Worm (Caenorhabditis elegans) whole organism, young adult: Measurements from ENCODE around the gene K08A2.2.

Source experiments
- F22D6.2 ChIP-seq: sonication (generic microtip); optimal IDR thresholded peaks from 2 replicates; lab custom pipeline; 2016; ENCODE audit warnings: mild to moderate bottlenecking, missing genetic modification characterization, missing compliant biosample characterization
- F33H1.4 ChIP-seq: fragments of 200-800 bp; sonication (Bioruptor generic); IDR thresholded peaks from 2 replicates; pipeline ENCODE4 v1.3.6; 2022; ENCODE audit warnings: missing genetic modification reagents, missing genetic modification characterization, missing compliant biosample characterization
- F37B4.10 ChIP-seq: fragments of 200-800 bp; sonication (Bioruptor generic); IDR thresholded peaks from 2 replicates; pipeline ENCODE4 v1.3.6; 2022; ENCODE audit warnings: missing genetic modification characterization, missing compliant biosample characterization
- F52B5.7 ChIP-seq: sonication (generic microtip); optimal IDR thresholded peaks from 2 replicates; lab custom pipeline; 2016; ENCODE audit warnings: mild to moderate bottlenecking, missing genetic modification characterization, missing compliant biosample characterization
- F57A8.1 ChIP-seq: fragments of 200-800 bp; sonication (Bioruptor generic); optimal IDR thresholded peaks from 2 replicates; lab custom pipeline; 2018; ENCODE audit warnings: mild to moderate bottlenecking, missing genetic modification characterization, moderate library complexity, missing compliant biosample characterization
- K11D2.4 ChIP-seq: fragments of 200-800 bp; sonication (Bioruptor generic); IDR thresholded peaks from 2 replicates; pipeline ENCODE4 v1.3.6; 2022; ENCODE audit warnings: missing genetic modification reagents, missing genetic modification characterization, missing compliant biosample characterization
- Y53F4B.3 ChIP-seq: fragments of 200-800 bp; sonication (Bioruptor generic); IDR thresholded peaks from 2 replicates; pipeline ENCODE4 v1.3.6; 2022; ENCODE audit warnings: missing genetic modification reagents, missing genetic modification characterization, missing compliant biosample characterization
- Y53G8AR.9 ChIP-seq: fragments of 200-800 bp; sonication (Bioruptor generic); conservative IDR thresholded peaks from 2 replicates; pipeline ENCODE4 v1.3.6; 2022; ENCODE audit warnings: missing genetic modification reagents, missing genetic modification characterization, missing compliant biosample characterization
- Y67H2A.10 ChIP-seq: fragments of 200-800 bp; sonication (Bioruptor generic); conservative IDR thresholded peaks from 2 replicates; pipeline ENCODE4 v1.3.6; 2022; ENCODE audit warnings: missing genetic modification reagents, missing genetic modification characterization, missing compliant biosample characterization
- Y79H2A.3 ChIP-seq: fragments of 200-800 bp; sonication (Bioruptor generic); conservative IDR thresholded peaks from 2 replicates; pipeline ENCODE4 v1.3.6; 2022; ENCODE audit warnings: missing genetic modification reagents, missing genetic modification characterization, missing compliant biosample characterization
- ZK185.1 ChIP-seq: sonication (generic microtip); optimal IDR thresholded peaks from 2 replicates; lab custom pipeline; 2016; ENCODE audit warnings: mild to moderate bottlenecking, missing genetic modification characterization, missing compliant biosample characterization; ENCODE audit not compliant: poor library complexity, severe bottlenecking
- ama-1 ChIP-seq, 3 experiments: fragments of 150-350 bp in 1 of 3; sonication (generic microtip) in 2 of 3; optimal IDR thresholded peaks; 2 replicates each; lab custom pipeline; 2014 to 2018; ENCODE audit warnings: missing biosample characterization in 2 of 3, missing genetic modification characterization in 2 of 3, missing genetic modification reagents in 2 of 3
- aptf-2 ChIP-seq: fragments of 200-800 bp; sonication (Bioruptor generic); conservative IDR thresholded peaks from 2 replicates; pipeline ENCODE4 v1.3.6; 2022; ENCODE audit warnings: missing genetic modification reagents, missing genetic modification characterization, missing compliant biosample characterization
- bed-1 ChIP-seq: fragments of 200-800 bp; sonication (Bioruptor generic); IDR thresholded peaks from 2 replicates; pipeline ENCODE4 v1.3.6; 2022; ENCODE audit warnings: missing genetic modification reagents, missing genetic modification characterization, missing compliant biosample characterization
- bed-2 ChIP-seq: fragments of 200-800 bp; sonication (Bioruptor generic); IDR thresholded peaks from 2 replicates; pipeline ENCODE4 v1.3.6; 2022; ENCODE audit warnings: missing genetic modification reagents, missing genetic modification characterization, missing compliant biosample characterization
- cebp-2 ChIP-seq: fragments of 200-800 bp; sonication (Bioruptor generic); IDR thresholded peaks from 2 replicates; pipeline ENCODE4 v1.3.6; 2022; ENCODE audit warnings: missing genetic modification characterization, missing compliant biosample characterization
- ceh-27 ChIP-seq: fragments of 200-800 bp; sonication (Bioruptor generic); optimal IDR thresholded peaks from 2 replicates; lab custom pipeline; 2018; ENCODE audit warnings: mild to moderate bottlenecking, missing genetic modification characterization, moderate library complexity, missing compliant biosample characterization
- ceh-79 ChIP-seq: sonication (generic microtip); optimal IDR thresholded peaks from 2 replicates; lab custom pipeline; 2017; ENCODE audit warnings: mild to moderate bottlenecking, missing genetic modification characterization, missing compliant biosample characterization
- ceh-91 ChIP-seq: fragments of 200-800 bp; sonication (Bioruptor generic); IDR thresholded peaks from 2 replicates; pipeline ENCODE4 v1.3.6; 2022; ENCODE audit warnings: missing genetic modification reagents, missing genetic modification characterization, missing compliant biosample characterization
- chd-7 ChIP-seq: sonication (generic microtip); optimal IDR thresholded peaks from 2 replicates; lab custom pipeline; 2016; ENCODE audit warnings: mild to moderate bottlenecking, missing genetic modification characterization, moderate library complexity, missing compliant biosample characterization
- egl-18 ChIP-seq: fragments of 200-800 bp; sonication (Bioruptor generic); IDR thresholded peaks from 2 replicates; pipeline ENCODE4 v1.3.6; 2022; ENCODE audit warnings: missing genetic modification reagents, missing genetic modification characterization, missing compliant biosample characterization
- ekl-4 ChIP-seq: fragments of 200-800 bp; sonication (Bioruptor generic); IDR thresholded peaks from 2 replicates; pipeline ENCODE4 v1.3.6; 2022; ENCODE audit warnings: missing genetic modification reagents, missing genetic modification characterization, missing compliant biosample characterization
- gei-17 ChIP-seq: fragments of 200-800 bp; sonication (Bioruptor generic); optimal IDR thresholded peaks from 2 replicates; lab custom pipeline; 2018; ENCODE audit warnings: mild to moderate bottlenecking, missing genetic modification characterization, missing compliant biosample characterization
- hrde-1 ChIP-seq: sonication (generic microtip); optimal IDR thresholded peaks from 2 replicates; lab custom pipeline; 2016; ENCODE audit warnings: missing genetic modification characterization, mild to moderate bottlenecking, missing compliant biosample characterization, moderate library complexity, missing genotype, missing genetic modification reagents, borderline replicate concordance
- hsf-1 ChIP-seq: fragments of 200-800 bp; sonication (Bioruptor generic); IDR thresholded peaks from 2 replicates; pipeline ENCODE4 v1.3.6; 2022; ENCODE audit warnings: missing genetic modification reagents, missing genetic modification characterization, missing compliant biosample characterization
- lag-1 ChIP-seq: fragments of 200-800 bp; sonication (Bioruptor generic); IDR thresholded peaks from 2 replicates; pipeline ENCODE4 v1.3.6; 2022; ENCODE audit warnings: missing genetic modification reagents, missing genetic modification characterization, missing compliant biosample characterization
- lin-54 ChIP-seq: fragments of 200-800 bp; sonication (Bioruptor generic); optimal IDR thresholded peaks from 2 replicates; lab custom pipeline; 2018; ENCODE audit warnings: mild to moderate bottlenecking, missing genetic modification characterization, missing compliant biosample characterization
- lsl-1 ChIP-seq: fragments of 200-800 bp; sonication (Bioruptor generic); optimal IDR thresholded peaks from 2 replicates; lab custom pipeline; 2018; ENCODE audit warnings: mild to moderate bottlenecking, missing genetic modification characterization, moderate library complexity, missing compliant biosample characterization
- madf-6 ChIP-seq: fragments of 200-800 bp; sonication (Bioruptor generic); IDR thresholded peaks from 2 replicates; pipeline ENCODE4 v1.3.6; 2022; ENCODE audit warnings: missing genetic modification reagents, missing genetic modification characterization, missing compliant biosample characterization
- madf-8 ChIP-seq: fragments of 200-800 bp; sonication (Bioruptor generic); conservative IDR thresholded peaks from 2 replicates; pipeline ENCODE4 v1.3.6; 2022; ENCODE audit warnings: missing genetic modification reagents, missing genetic modification characterization, missing compliant biosample characterization
- mcd-1 ChIP-seq: fragments of 200-800 bp; sonication (Bioruptor generic); IDR thresholded peaks from 2 replicates; pipeline ENCODE4 v1.3.6; 2022; ENCODE audit warnings: missing genetic modification reagents, missing genetic modification characterization, missing compliant biosample characterization
- mxl-1 ChIP-seq: sonication (generic microtip); optimal IDR thresholded peaks from 2 replicates; lab custom pipeline; 2016; ENCODE audit warnings: missing genetic modification characterization, missing compliant biosample characterization
- nhr-120 ChIP-seq: fragments of 200-800 bp; sonication (Bioruptor generic); IDR thresholded peaks from 2 replicates; pipeline ENCODE4 v1.3.6; 2022; ENCODE audit warnings: missing genetic modification characterization, missing compliant biosample characterization
- nhr-179 ChIP-seq: sonication (generic microtip); optimal IDR thresholded peaks from 2 replicates; lab custom pipeline; 2016; ENCODE audit warnings: mild to moderate bottlenecking, missing genetic modification characterization, missing compliant biosample characterization
- nhr-80 ChIP-seq: sonication (generic microtip); optimal IDR thresholded peaks from 2 replicates; lab custom pipeline; 2016; ENCODE audit warnings: missing genetic modification characterization, missing compliant biosample characterization
- pha-4 ChIP-seq: fragments of 150-350 bp; sonication (generic microtip); optimal IDR thresholded peaks from 2 replicates; lab custom pipeline; 2014; ENCODE audit warnings: missing biosample characterization, missing genetic modification reagents, missing genetic modification characterization
- sea-2 ChIP-seq: fragments of 200-800 bp; sonication (Bioruptor generic); IDR thresholded peaks from 2 replicates; pipeline ENCODE4 v1.3.6; 2022; ENCODE audit warnings: missing genetic modification characterization, missing compliant biosample characterization
- snpc-3.4 ChIP-seq: sonication (generic microtip); optimal IDR thresholded peaks from 2 replicates; lab custom pipeline; 2017; ENCODE audit warnings: missing genetic modification characterization, mild to moderate bottlenecking, missing compliant biosample characterization, antibody characterized with exemption, moderate library complexity, missing genotype, missing genetic modification reagents
- sptf-2 ChIP-seq: fragments of 200-800 bp; sonication (Bioruptor generic); optimal IDR thresholded peaks from 2 replicates; lab custom pipeline; 2018; ENCODE audit warnings: mild to moderate bottlenecking, missing genetic modification characterization, missing compliant biosample characterization
- tbp1 ChIP-seq: fragments of 200-800 bp; sonication (Bioruptor generic); optimal IDR thresholded peaks from 2 replicates; lab custom pipeline; 2018; ENCODE audit warnings: mild to moderate bottlenecking, missing genetic modification characterization, missing compliant biosample characterization
- tlf-1 ChIP-seq: fragments of 200-800 bp; sonication (Bioruptor generic); optimal IDR thresholded peaks from 2 replicates; lab custom pipeline; 2018; ENCODE audit warnings: mild to moderate bottlenecking, missing genetic modification characterization, missing compliant biosample characterization
- ztf-25 ChIP-seq: fragments of 200-800 bp; sonication (Bioruptor generic); IDR thresholded peaks from 2 replicates; pipeline ENCODE4 v1.3.6; 2022; ENCODE audit warnings: missing genetic modification reagents, missing genetic modification characterization, missing compliant biosample characterization

K08A2.2 gene

ce11 chrII:3002211-3002610 lies 10.8 kb downstream of the K08A2.2 start, which contains the start of gene lido-10:
Gene lido-10 (plus strand): TSS chrII:3002511.
- TF ChIP-seq F52B5.7 (tag; lab: Kevin White, UChicago) (no peak), gei-17 (no peak), egl-18 (GFP tag; lab: Robert Waterston, UW) (no peak), bed-1 (GFP tag; lab: Robert Waterston, UW) (no peak)

DNA sequence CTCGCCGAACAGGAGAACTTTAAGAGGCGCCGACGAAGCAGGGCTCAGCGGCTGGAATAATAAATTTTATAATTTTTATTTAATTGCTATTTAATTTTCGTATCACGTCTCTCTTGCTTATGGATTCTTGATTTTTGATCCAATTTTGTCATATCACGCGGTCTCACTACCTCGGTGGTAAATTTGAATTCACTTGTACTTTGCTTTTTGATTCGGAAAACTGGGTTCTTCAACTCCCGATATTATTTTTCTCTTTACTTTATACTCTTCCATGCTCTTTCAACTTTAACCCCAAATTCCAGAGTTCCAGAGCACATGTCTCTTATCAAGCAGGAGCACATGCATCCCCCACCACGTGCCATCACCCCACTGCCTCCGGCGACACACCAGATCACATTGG lies 12.3 kb downstream of the K08A2.2 start, which contains the start of gene lido-11:
lido-11 (plus strand) TSS at position 301 of the 400 bp plus-strand sequence.
- TF ChIP-seq Y67H2A.10 (GFP tag; lab: Robert Waterston, UW) (no peak), egl-18 (GFP tag; lab: Robert Waterston, UW) (no peak)
- TF ChIP-seq, all 124 proteins: peak for 0

DNA sequence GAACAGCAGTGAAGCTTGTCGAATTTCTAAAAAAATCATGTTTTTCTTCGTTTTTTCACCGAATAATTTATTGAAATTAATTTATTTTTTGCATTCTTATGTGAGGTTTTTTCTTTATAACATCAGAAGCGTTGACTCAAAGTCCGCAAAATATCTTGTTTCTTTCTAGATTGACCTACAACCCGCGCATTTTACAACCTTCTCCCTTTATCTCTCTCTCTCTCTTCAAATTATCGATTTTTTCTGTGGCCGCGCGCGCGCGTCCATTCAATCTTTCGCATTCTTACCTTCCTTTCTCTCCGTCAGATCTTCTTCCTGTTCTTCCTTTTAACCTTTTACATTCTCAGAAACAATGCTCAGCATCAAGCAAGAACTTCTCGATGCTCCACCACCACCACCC lies 14.1 kb downstream of the K08A2.2 start, which contains the start of gene lido-12:
lido-12 (plus strand) TSS at position 301 of the 400 bp plus-strand sequence.
- TF ChIP-seq ceh-91 (GFP tag; lab: Robert Waterston, UW) (no peak), snpc-3.4 (no peak), mcd-1 (no peak), gei-17 (no peak), F22D6.2 (no peak), madf-8 (no peak), lsl-1 (GFP tag; lab: Kevin White, UChicago) (no peak), Y79H2A.3 (no peak), hrde-1 (tag; lab: Kevin White, UChicago) (no peak), ama-1 (optimal IDR thresholded peaks at IDR 0.05; lab: Kevin White, UChicago) (no peak), ama-1 (GFP tag; optimal IDR thresholded peaks at IDR 0.05; lab: Kevin White, UChicago) (no peak), chd-7 (no peak), lin-54 (GFP tag; lab: Kevin White, UChicago) (no peak)

DNA sequence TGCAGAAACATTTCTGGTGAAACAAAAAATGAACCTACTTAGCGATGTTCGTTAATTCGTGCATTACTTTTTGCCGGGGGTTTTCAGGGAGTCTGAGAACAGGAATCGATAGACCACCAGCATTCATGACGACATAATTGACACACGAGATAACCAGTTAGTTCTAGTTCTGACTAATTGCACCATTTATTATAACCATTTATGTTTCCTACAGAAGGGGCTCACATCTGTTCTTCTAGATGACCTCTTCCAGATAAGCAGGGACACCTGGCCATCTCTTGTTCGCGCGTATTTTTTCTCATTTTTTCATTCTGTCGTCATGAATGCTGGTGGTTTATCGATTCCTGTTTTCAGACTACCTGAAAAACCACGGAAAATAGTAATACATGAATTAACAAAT lies 17.0 kb downstream of the K08A2.2 start, which contains the start of gene sdz-5:
sdz-5 (plus strand) TSS at position 301 of the 400 bp plus-strand sequence.
- TF ChIP-seq F57A8.1 (GFP tag; lab: Kevin White, UChicago) (no peak), ceh-27 (GFP tag; lab: Kevin White, UChicago) (no peak), pha-4 (tag; lab: Kevin White, UChicago) (no peak), Y53G8AR.9 (no peak), ceh-79 (tag; lab: Kevin White, UChicago) (no peak), Y53F4B.3 (GFP tag; lab: Robert Waterston, UW) (no peak), nhr-120 (no peak), sptf-2 (GFP tag; lab: Kevin White, UChicago) (no peak), K11D2.4 (no peak), tbp1 (GFP tag; lab: Kevin White, UChicago) (no peak), ztf-25 (GFP tag; lab: Robert Waterston, UW) (no peak), F37B4.10 (GFP tag; lab: Robert Waterston, UW) (no peak), cebp-2 (GFP tag; lab: Robert Waterston, UW) (no peak), bed-2 (no peak)
- TF ChIP-seq, all 124 proteins: peak for 0

ce11 chrII:3012133-3012532 lies 20.7 kb downstream of the K08A2.2 start, which contains the start of gene C41H7.9:
Gene C41H7.9 (minus strand): TSS chrII:3012233.
- TF ChIP-seq chd-7 (no peak), ceh-91 (GFP tag; lab: Robert Waterston, UW) (no peak), nhr-179 (tag; lab: Kevin White, UChicago) (no peak), lag-1 (GFP tag; lab: Robert Waterston, UW) (no peak), aptf-2 (GFP tag; lab: Robert Waterston, UW) (no peak), hsf-1 (GFP tag; lab: Robert Waterston, UW) (no peak), Y79H2A.3 (no peak), ZK185.1 (tag; lab: Kevin White, UChicago) (no peak), F33H1.4 (GFP tag; lab: Robert Waterston, UW) (no peak), sea-2 (GFP tag; lab: Robert Waterston, UW) (no peak), cebp-2 (GFP tag; lab: Robert Waterston, UW) (no peak), ekl-4 (GFP tag; lab: Robert Waterston, UW) (no peak), madf-6 (no peak), F37B4.10 (GFP tag; lab: Robert Waterston, UW) (no peak), mxl-1 (no peak), nhr-80 (no peak), tlf-1 (GFP tag; lab: Kevin White, UChicago) (no peak)
